Fruit fly (Drosophila melanogaster) whole organism: ENCODE data around the gene CG32037.

Source experiments
- Dll ChIP-seq: fragments of >200 bp; optimal IDR thresholded peaks from 2 replicates; lab custom pipeline; 2017
- pan ChIP-seq: fragments of >200 bp; optimal IDR thresholded peaks from 2 replicates; lab custom pipeline; 2017
- psq ChIP-seq: fragments of >200 bp; optimal IDR thresholded peaks from 2 replicates; lab custom pipeline; 2017
- usp ChIP-seq: fragments of >200 bp; optimal IDR thresholded peaks from 2 replicates; lab custom pipeline; 2017; ENCODE audit warnings: missing biosample characterization, missing genetic modification characterization, mixed read lengths

- no peak for TF ChIP-seq usp (GFP tag; lab: Kevin White, UChicago)
- no peak for TF ChIP-seq psq (lab: Kevin White, UChicago)
- TF ChIP-seq Dll, result no peak
- TF ChIP-seq pan (lab: Kevin White, UChicago), result no peak
Observed at dm6 chr3L:9499919-9500807, 8.1 kb upstream of the CG32037 start.
